Fruit fly (Drosophila melanogaster): ENCODE results near the gene mtd.

The mtd gene

dm6 chr3R:5298599-5299307 is 51.5 kb downstream of the mtd start (continued):
- peak; percentile 56 for TF ChIP-seq stwl (tag; optimal IDR thresholded peaks at IDR 0.05)
- TF ChIP-seq slp2 (GFP tag; optimal IDR thresholded peaks at IDR 0.05): peak; percentile 44
- TF ChIP-seq CG17328 (GFP tag; IDR thresholded peaks at IDR 0.05): no peak
- peak; percentile 4 for TF ChIP-seq CG10565 (GFP tag; optimal IDR thresholded peaks at IDR 0.05)
- peak; percentile 30 for TF ChIP-seq CG16815 (GFP tag; optimal IDR thresholded peaks at IDR 0.05)
- peak; percentile 72 for TF ChIP-seq CG8089 (GFP tag; optimal IDR thresholded peaks at IDR 0.05)
- no peak for TF ChIP-seq CG7271 (tag; optimal IDR thresholded peaks at IDR 0.05)
- TF ChIP-seq sim (GFP tag; IDR thresholded peaks at IDR 0.05): no peak
- TF ChIP-seq CG17361 (GFP tag; IDR thresholded peaks at IDR 0.05): peak; percentile 56; the same call in 2 of the 3 replicates
- TF ChIP-seq disco-r (GFP tag; optimal IDR thresholded peaks at IDR 0.05): peak; percentile 45
- TF ChIP-seq Ada2b (GFP tag; IDR thresholded peaks at IDR 0.05): 0 out of 2 replicates have a peak, but pooled peaks have one; percentile 26
- TF ChIP-seq prd (optimal IDR thresholded peaks at IDR 0.05): no peak
- peak; percentile 76 for TF ChIP-seq prd (GFP tag; IDR thresholded peaks at IDR 0.05)
- TF ChIP-seq Camta (GFP tag; optimal IDR thresholded peaks at IDR 0.05): peak; percentile 12
- no peak for TF ChIP-seq da (GFP tag; optimal IDR thresholded peaks at IDR 0.05)
- TF ChIP-seq CG15269 (tag; optimal IDR thresholded peaks at IDR 0.05): peak; percentile 49
- TF ChIP-seq E2f2 (GFP tag; IDR thresholded peaks at IDR 0.05): peak; percentile 80
- TF ChIP-seq CG11695 (GFP tag; IDR thresholded peaks at IDR 0.05): 0 out of 3 replicates have a peak, but pooled peaks have one; percentile 37
- peak in 1 of 2 experiments; percentile 33 for TF ChIP-seq insv (GFP tag; optimal IDR thresholded peaks at IDR 0.05)
- TF ChIP-seq Atf-2 (GFP tag; optimal IDR thresholded peaks at IDR 0.05): peak; percentile 14
- TF ChIP-seq Dref (GFP tag; IDR thresholded peaks at IDR 0.05): 0 out of 2 replicates have a peak, but pooled peaks have one; percentile 28
- TF ChIP-seq ewg (GFP tag; optimal IDR thresholded peaks at IDR 0.05): peak; percentile 29
- no peak for TF ChIP-seq CG6654 (GFP tag; optimal IDR thresholded peaks at IDR 0.05)
- TF ChIP-seq wdn (GFP tag; IDR thresholded peaks at IDR 0.05): peak; percentile 35; the same call in 1 of the 2 replicates
- TF ChIP-seq Hand (GFP tag; optimal IDR thresholded peaks at IDR 0.05): no peak
- TF ChIP-seq Pdp1 (GFP tag; optimal IDR thresholded peaks at IDR 0.05): peak; percentile 50 to 71
- TF ChIP-seq CG10209 (GFP tag; optimal IDR thresholded peaks at IDR 0.05): peak; percentile 16
- no peak for TF ChIP-seq Hey (tag; optimal IDR thresholded peaks at IDR 0.05)
- TF ChIP-seq luna (GFP tag; optimal IDR thresholded peaks at IDR 0.05): peak; percentile 33
- TF ChIP-seq dm (GFP tag; optimal IDR thresholded peaks at IDR 0.05): no peak
- no peak for TF ChIP-seq pan (optimal IDR thresholded peaks at IDR 0.05)
- peak in 1 of 2 experiments; percentile 27 for TF ChIP-seq pan (GFP tag; optimal IDR thresholded peaks at IDR 0.05 in 1 of 2, IDR thresholded peaks at IDR 0.05 in 1 of 2)
- no peak for TF ChIP-seq CG4707 (GFP tag; optimal IDR thresholded peaks at IDR 0.05)
- peak; percentile 48 for TF ChIP-seq fu2 (GFP tag; optimal IDR thresholded peaks at IDR 0.05)
- no peak for TF ChIP-seq bowl (GFP tag; IDR thresholded peaks at IDR 0.05)
- peak; percentile 28 for TF ChIP-seq cad (GFP tag; optimal IDR thresholded peaks at IDR 0.05)
- no peak for TF ChIP-seq Sin3A (optimal IDR thresholded peaks at IDR 0.05)
- TF ChIP-seq Bdp1 (GFP tag; optimal IDR thresholded peaks at IDR 0.05): peak; percentile 60
- no peak for TF ChIP-seq tap (tag; optimal IDR thresholded peaks at IDR 0.05)
- TF ChIP-seq Hmx (GFP tag; optimal IDR thresholded peaks at IDR 0.05): no peak
- TF ChIP-seq tup (GFP tag; optimal IDR thresholded peaks at IDR 0.05): peak; percentile 49
- peak; percentile 30 for TF ChIP-seq CG3163 (GFP tag; optimal IDR thresholded peaks at IDR 0.05)
- peak; percentile 4 for TF ChIP-seq Fer2 (tag; optimal IDR thresholded peaks at IDR 0.05)
- TF ChIP-seq Deaf1 (tag; optimal IDR thresholded peaks at IDR 0.05): no peak
- no peak for TF ChIP-seq CG9215 (GFP tag; IDR thresholded peaks at IDR 0.05)
- TF ChIP-seq cg (GFP tag; optimal IDR thresholded peaks at IDR 0.05): no peak
- peak; percentile 58; the same call in 3 of the 4 replicates for TF ChIP-seq Gug (GFP tag; IDR thresholded peaks at IDR 0.05)
- TF ChIP-seq CG7556 (GFP tag; optimal IDR thresholded peaks at IDR 0.05): peak; percentile 36
- TF ChIP-seq CG12219 (GFP tag; optimal IDR thresholded peaks at IDR 0.05): no peak
- no peak for TF ChIP-seq twi (tag; optimal IDR thresholded peaks at IDR 0.05)
- TF ChIP-seq Nf-YC (tag; optimal IDR thresholded peaks at IDR 0.05): peak; percentile 30

Measured in whole organism, embryonic.